Fruit fly (Drosophila melanogaster) whole organism, embryonic: Measurements from ENCODE around the gene Ptpmeg2.

Source experiments
- Abd-B ChIP-seq: fragments of 200-800 bp; sonication (Bioruptor generic); optimal IDR thresholded peaks from 2 replicates; lab custom pipeline; 2018; ENCODE audit warnings: missing biosample characterization, mild to moderate bottlenecking, missing genetic modification characterization, moderate library complexity
- Ada2b ChIP-seq: fragments of 200-800 bp; sonication (Bioruptor generic); IDR thresholded peaks from 2 replicates; pipeline ENCODE4 v1.3.6; 2022; ENCODE audit warnings: missing biosample characterization, missing genetic modification characterization
- Atf6 ChIP-seq: fragments of 200-800 bp; sonication (Bioruptor generic); IDR thresholded peaks from 2 replicates; pipeline ENCODE4 v1.3.6; 2022; ENCODE audit warnings: missing biosample characterization, missing genetic modification characterization
- Bgb ChIP-seq: fragments of 200-800 bp; sonication (Bioruptor generic); IDR thresholded peaks from 2 replicates; pipeline ENCODE4 v1.3.6; 2022; ENCODE audit warnings: missing biosample characterization, missing genetic modification characterization; ENCODE audit not compliant: partially characterized antibody
- CG13287 ChIP-seq: fragments of 200-800 bp; sonication (Bioruptor generic); IDR thresholded peaks from 2 replicates; pipeline ENCODE4 v1.3.6; 2022; ENCODE audit warnings: missing biosample characterization, missing genetic modification characterization; ENCODE audit not compliant: partially characterized antibody
- CG15479 ChIP-seq: fragments of 200-800 bp; sonication (Bioruptor generic); optimal IDR thresholded peaks from 3 replicates; lab custom pipeline; 2019; ENCODE audit warnings: missing biosample characterization, mild to moderate bottlenecking, missing genetic modification characterization, moderate library complexity
- CG2712 ChIP-seq: fragments of 200-800 bp; optimal IDR thresholded peaks from 3 replicates; lab custom pipeline; 2019; ENCODE audit warnings: missing biosample characterization, mild to moderate bottlenecking, missing genetic modification characterization, moderate library complexity
- CG34376 ChIP-seq: fragments of 200-800 bp; sonication (Bioruptor generic); optimal IDR thresholded peaks from 2 replicates; lab custom pipeline; 2018; ENCODE audit warnings: missing biosample characterization, mild to moderate bottlenecking, missing genetic modification characterization
- CG4328 ChIP-seq: fragments of 200-800 bp; sonication (Bioruptor generic); optimal IDR thresholded peaks from 3 replicates; lab custom pipeline; 2017; ENCODE audit warnings: missing biosample characterization, missing genetic modification reagents, missing genetic modification characterization
- CG6175 ChIP-seq: fragments of 200-800 bp; sonication (Bioruptor generic); IDR thresholded peaks from 3 replicates; pipeline ENCODE4 v1.3.6; 2022; ENCODE audit warnings: missing biosample characterization, missing genetic modification characterization
- CG6654 ChIP-seq: fragments of 200-800 bp; sonication (Bioruptor generic); optimal IDR thresholded peaks from 2 replicates; lab custom pipeline; 2017; ENCODE audit warnings: missing biosample characterization, mild to moderate bottlenecking, missing genetic modification characterization
- CG8290 ChIP-seq, 3 experiments: fragments of 200-800 bp; sonication (Bioruptor generic); optimal IDR thresholded peaks; 2 replicates each; lab custom pipeline; 2016 to 2019; ENCODE audit warnings: missing biosample characterization in 3 of 3, missing genetic modification characterization in 3 of 3, mild to moderate bottlenecking in 2 of 3, moderate library complexity in 1 of 3
- Ets65A ChIP-seq: fragments of 200-800 bp; sonication (Bioruptor generic); peaks from one replicate; lab custom pipeline; 2016; ENCODE audit warnings: missing biosample characterization, missing genetic modification characterization
- Ets97D ChIP-seq: fragments of 200-800 bp; sonication (Bioruptor generic); optimal IDR thresholded peaks from 3 replicates; lab custom pipeline; 2016; ENCODE audit warnings: missing biosample characterization, missing genetic modification characterization
- GATAe ChIP-seq: fragments of 200-800 bp; sonication (Bioruptor generic); conservative IDR thresholded peaks from 2 replicates; pipeline ENCODE4 v1.3.6; 2022; ENCODE audit warnings: missing biosample characterization, missing genetic modification characterization
- H15 ChIP-seq: fragments of 200-800 bp; sonication (Bioruptor generic); IDR thresholded peaks from 3 replicates; pipeline ENCODE4 v1.3.6; 2022; ENCODE audit warnings: missing biosample characterization, missing genetic modification characterization
- Hmr ChIP-seq: fragments of 200-800 bp; sonication (Bioruptor generic); optimal IDR thresholded peaks from 3 replicates; lab custom pipeline; 2017; ENCODE audit warnings: mild to moderate bottlenecking, missing biosample characterization, missing genetic modification reagents, missing genetic modification characterization
- Hmx ChIP-seq: fragments of 200-800 bp; sonication (Bioruptor generic); optimal IDR thresholded peaks from 2 replicates; lab custom pipeline; 2016; ENCODE audit warnings: missing biosample characterization, missing genetic modification characterization
- NC2β ChIP-seq: fragments of 200-800 bp; sonication (Bioruptor generic); optimal IDR thresholded peaks from 2 replicates; lab custom pipeline; 2016; ENCODE audit warnings: missing biosample characterization, missing genetic modification characterization
- NFAT ChIP-seq: fragments of 200-800 bp; sonication (Bioruptor generic); IDR thresholded peaks from 2 replicates; pipeline ENCODE4 v1.3.6; 2022; ENCODE audit warnings: missing biosample characterization, missing genetic modification characterization
- Nf-YC ChIP-seq: fragments of 200-800 bp; optimal IDR thresholded peaks from 3 replicates; lab custom pipeline; 2019; ENCODE audit warnings: missing biosample characterization, mild to moderate bottlenecking, missing genetic modification characterization, moderate library complexity
- Pdp1 ChIP-seq, 2 experiments: fragments of 200-800 bp; sonication (Bioruptor generic); optimal IDR thresholded peaks; 3 replicates each; lab custom pipeline; 2016; ENCODE audit warnings: missing biosample characterization in 2 of 2, missing genetic modification characterization in 2 of 2, mild to moderate bottlenecking in 1 of 2, moderate library complexity in 1 of 2
- Vsx1 ChIP-seq: fragments of 200-800 bp; sonication (Bioruptor generic); optimal IDR thresholded peaks from 2 replicates; lab custom pipeline; 2017; ENCODE audit warnings: missing biosample characterization, mild to moderate bottlenecking, missing genetic modification characterization, missing genetic modification reagents
- YL-1 ChIP-seq: fragments of 200-800 bp; sonication (Bioruptor generic); optimal IDR thresholded peaks from 3 replicates; lab custom pipeline; 2017; ENCODE audit warnings: missing biosample characterization, mild to moderate bottlenecking, missing genetic modification characterization
- amos ChIP-seq: fragments of 200-800 bp; sonication (Bioruptor generic); IDR thresholded peaks from 2 replicates; pipeline ENCODE4 v1.3.6; 2022; ENCODE audit warnings: missing biosample characterization, missing genetic modification characterization; ENCODE audit not compliant: partially characterized antibody
- ap ChIP-seq: fragments of 200-800 bp; sonication (Bioruptor generic); IDR thresholded peaks from 2 replicates; pipeline ENCODE4 v1.3.6; 2022; ENCODE audit warnings: missing biosample characterization, missing genetic modification characterization
- bcd ChIP-seq: fragments of 200-800 bp; sonication (Bioruptor generic); optimal IDR thresholded peaks from 2 replicates; lab custom pipeline; 2017; ENCODE audit warnings: missing biosample characterization, mild to moderate bottlenecking, missing genetic modification characterization
- bigmax ChIP-seq: fragments of 200-800 bp; sonication (Bioruptor generic); optimal IDR thresholded peaks from 2 replicates; lab custom pipeline; 2018; ENCODE audit warnings: missing biosample characterization, mild to moderate bottlenecking, missing genetic modification characterization
- cato ChIP-seq: fragments of 200-800 bp; sonication (Bioruptor generic); optimal IDR thresholded peaks from 2 replicates; lab custom pipeline; 2016; ENCODE audit warnings: missing biosample characterization, missing genetic modification characterization, borderline replicate concordance
- ci ChIP-seq: fragments of 200-800 bp; sonication (Bioruptor generic); IDR thresholded peaks from 3 replicates; pipeline ENCODE4 v1.3.6; 2022; ENCODE audit warnings: missing biosample characterization, missing genetic modification characterization
- cwo ChIP-seq: fragments of 200-800 bp; sonication (Bioruptor generic); optimal IDR thresholded peaks from 3 replicates; lab custom pipeline; 2017; ENCODE audit warnings: missing biosample characterization, missing genetic modification characterization, mild to moderate bottlenecking, moderate library complexity, missing genetic modification reagents
- exex ChIP-seq: fragments of 200-800 bp; sonication (Bioruptor generic); optimal IDR thresholded peaks from 4 replicates; lab custom pipeline; 2018; ENCODE audit warnings: missing biosample characterization, mild to moderate bottlenecking, missing genetic modification characterization, moderate library complexity
- grn ChIP-seq: fragments of 200-800 bp; sonication (Bioruptor generic); optimal IDR thresholded peaks from 3 replicates; lab custom pipeline; 2017; ENCODE audit warnings: missing biosample characterization, missing genetic modification characterization
- inv ChIP-seq: fragments of 200-800 bp; sonication (Bioruptor generic); IDR thresholded peaks from 2 replicates; pipeline ENCODE4 v1.3.6; 2022; ENCODE audit warnings: missing biosample characterization, missing genetic modification characterization; ENCODE audit not compliant: partially characterized antibody
- kni ChIP-seq: fragments of 200-800 bp; sonication (Bioruptor generic); optimal IDR thresholded peaks from 3 replicates; lab custom pipeline; 2017; ENCODE audit warnings: mild to moderate bottlenecking, missing biosample characterization, missing genetic modification reagents, missing genetic modification characterization
- lab ChIP-seq: fragments of 200-800 bp; sonication (Bioruptor generic); optimal IDR thresholded peaks from 3 replicates; lab custom pipeline; 2017; ENCODE audit warnings: missing biosample characterization, missing genetic modification characterization, mild to moderate bottlenecking, moderate library complexity, missing genetic modification reagents
- mirr ChIP-seq: fragments of 200-800 bp; sonication (Bioruptor generic); optimal IDR thresholded peaks from 3 replicates; lab custom pipeline; 2018; ENCODE audit warnings: missing biosample characterization, mild to moderate bottlenecking, missing genetic modification characterization
- p53 ChIP-seq: fragments of 200-800 bp; sonication (Bioruptor generic); optimal IDR thresholded peaks from 2 replicates; lab custom pipeline; 2016; ENCODE audit warnings: missing biosample characterization, missing genetic modification characterization
- sd ChIP-seq: fragments of 200-800 bp; sonication (Bioruptor generic); optimal IDR thresholded peaks from 3 replicates; lab custom pipeline; 2018; ENCODE audit warnings: missing biosample characterization, mild to moderate bottlenecking, missing genetic modification characterization, moderate library complexity
- sens ChIP-seq: fragments of 200-800 bp; sonication (Bioruptor generic); peaks from one replicate; lab custom pipeline; 2016; ENCODE audit warnings: missing biosample characterization, missing genetic modification characterization
- ssp ChIP-seq: fragments of 200-800 bp; sonication (Bioruptor generic); IDR thresholded peaks from 2 replicates; pipeline ENCODE4 v1.3.6; 2022; ENCODE audit warnings: missing biosample characterization, missing genetic modification characterization
- trh ChIP-seq: fragments of 200-800 bp; sonication (Bioruptor generic); optimal IDR thresholded peaks from 2 replicates; lab custom pipeline; 2016; ENCODE audit warnings: missing biosample characterization, missing genetic modification characterization

Ptpmeg2 gene

DNA sequence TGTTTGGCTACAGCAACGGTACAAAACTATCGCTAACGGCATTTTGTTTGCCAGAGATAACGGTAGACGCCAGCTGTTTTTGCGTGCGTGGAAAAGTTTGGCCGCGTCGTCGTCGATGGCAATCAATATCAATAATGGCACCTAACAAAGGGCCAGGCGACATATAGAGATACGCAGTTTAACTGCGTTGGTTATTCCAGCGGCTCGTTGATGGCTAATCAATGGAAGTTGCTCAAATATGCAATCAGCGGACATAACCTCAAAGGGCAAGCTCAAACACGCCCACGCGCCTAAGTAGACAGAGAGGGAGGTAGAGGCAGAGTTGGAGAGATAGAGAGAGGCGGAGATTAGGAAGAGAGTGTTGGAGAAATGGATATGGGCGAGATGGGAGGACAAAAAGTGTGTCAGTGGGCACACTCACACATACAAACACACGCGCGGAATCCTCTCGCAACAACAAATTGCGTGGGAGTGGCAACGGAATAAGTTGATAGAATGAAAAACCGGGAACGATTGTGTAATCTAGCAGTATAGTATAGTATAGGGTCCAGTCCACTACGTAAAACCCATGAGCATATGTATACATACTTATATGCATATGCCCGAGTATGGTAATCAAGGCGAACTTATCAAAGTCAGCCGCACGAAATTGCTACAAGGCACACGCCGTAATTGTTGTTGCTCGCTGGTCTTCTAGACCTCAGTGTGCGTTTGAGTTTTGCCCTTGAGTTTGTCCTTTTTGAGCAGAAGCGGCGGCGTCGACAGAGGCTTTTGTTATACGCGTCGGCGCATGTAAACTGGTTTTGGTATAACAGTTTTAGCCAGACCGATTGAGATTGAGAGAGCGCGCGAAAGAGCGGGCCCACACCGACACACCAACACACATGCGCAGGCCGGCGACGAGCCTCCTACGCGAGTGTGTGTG, 59.5 kb downstream of the Ptpmeg2 start (continued):
- TF ChIP-seq Vsx1 (GFP tag; lab: Kevin White, UChicago) = peak; percentile 69
- TF ChIP-seq ssp (GFP tag; lab: Robert Waterston, UW) = no peak
- 0 out of 3 replicates have a peak, but pooled peaks have one; percentile 20 for TF ChIP-seq ci (GFP tag; lab: Robert Waterston, UW)
- TF ChIP-seq bigmax (GFP tag; lab: Kevin White, UChicago) = peak; percentile 96
- no peak for TF ChIP-seq CG6654 (GFP tag; lab: Kevin White, UChicago)
- no peak for TF ChIP-seq NFAT (GFP tag; lab: Robert Waterston, UW)
- peak; percentile 73 for TF ChIP-seq sens
- no peak for TF ChIP-seq CG8290 (GFP tag; optimal IDR thresholded peaks at IDR 0.05; lab: Kevin White, UChicago)
- TF ChIP-seq CG8290 (tag; optimal IDR thresholded peaks at IDR 0.05; lab: Kevin White, UChicago) = peak in 1 of 2 experiments; percentile 51
- TF ChIP-seq CG34376 = peak; percentile 17
- no peak for TF ChIP-seq Ada2b
- TF ChIP-seq kni = no peak
- peak; percentile 70 for TF ChIP-seq CG15479 (GFP tag; lab: Kevin White, UChicago)
- TF ChIP-seq GATAe (GFP tag; lab: Robert Waterston, UW) = 0 out of 2 replicates have a peak, but pooled peaks have one; percentile 16
- TF ChIP-seq lab (GFP tag; lab: Kevin White, UChicago) = peak; percentile 18
- TF ChIP-seq cwo (GFP tag; lab: Kevin White, UChicago) = no peak
- TF ChIP-seq YL-1 (GFP tag; lab: Kevin White, UChicago) = no peak
- TF ChIP-seq Pdp1 (GFP tag; optimal IDR thresholded peaks at IDR 0.05; lab: Kevin White, UChicago) = peak in 1 of 2 experiments; percentile 81
- TF ChIP-seq CG13287 (GFP tag; lab: Robert Waterston, UW) = peak; percentile 24; the same call in 1 of the 2 replicates
- TF ChIP-seq sd (tag; lab: Kevin White, UChicago) = peak; percentile 29
- TF ChIP-seq CG2712 = no peak
- TF ChIP-seq trh (GFP tag; lab: Kevin White, UChicago) = no peak
- TF ChIP-seq mirr (GFP tag; lab: Kevin White, UChicago) = peak; percentile 40
- no peak for TF ChIP-seq CG6175
- TF ChIP-seq Atf6 (GFP tag; lab: Robert Waterston, UW) = 0 out of 2 replicates have a peak, but pooled peaks have one; percentile 9
- TF ChIP-seq Hmr (GFP tag; lab: Kevin White, UChicago) = peak; percentile 12
- 0 out of 2 replicates have a peak, but pooled peaks have one; percentile 8 for TF ChIP-seq Bgb (GFP tag; lab: Robert Waterston, UW)
- no peak for TF ChIP-seq ap (GFP tag; lab: Robert Waterston, UW)
- peak; percentile 44 for TF ChIP-seq p53

DNA sequence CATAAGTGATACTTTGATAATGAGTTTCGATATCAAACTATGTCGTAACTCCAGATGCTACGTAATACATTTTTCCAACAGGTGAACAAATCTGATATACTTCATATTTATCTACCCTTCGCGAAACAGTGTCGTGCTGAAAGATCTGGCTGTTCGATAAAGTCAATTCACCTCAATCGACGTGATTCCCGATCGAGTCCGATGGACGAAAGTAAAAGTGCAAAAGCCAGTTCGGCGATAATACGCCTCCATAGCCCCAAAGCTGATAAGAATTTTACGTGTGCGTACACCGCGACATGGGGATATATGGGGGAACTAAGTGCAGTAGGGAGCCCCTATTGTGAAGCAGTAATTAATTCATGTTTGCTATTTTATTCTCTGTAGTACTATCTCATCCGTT, 60.8 kb downstream of the Ptpmeg2 start:
- TF ChIP-seq Hmx (GFP tag; lab: Kevin White, UChicago) (no peak), bcd (no peak), amos (GFP tag; lab: Robert Waterston, UW) (no peak), H15 (GFP tag; lab: Robert Waterston, UW) (no peak), NC2β (no peak), Ets65A (GFP tag; lab: Kevin White, UChicago) (no peak), grn (peak; percentile 22), exex (tag; lab: Kevin White, UChicago) (peak; percentile 25), cato (GFP tag; lab: Kevin White, UChicago) (no peak), Abd-B (no peak), Nf-YC (tag; lab: Kevin White, UChicago) (no peak), inv (no peak), Ets97D (GFP tag; lab: Kevin White, UChicago) (no peak), CG4328 (GFP tag; lab: Kevin White, UChicago) (no peak)
